Worm (Caenorhabditis elegans) whole organism, late embryonic: ENCODE results near the gene sdz-7.

Source experiments
- ama-1 ChIP-seq: fragments of 150-350 bp; optimal IDR thresholded peaks from 2 replicates; lab custom pipeline; 2014
- eyg-1 ChIP-seq: sonication (generic microtip); optimal IDR thresholded peaks from 2 replicates; lab custom pipeline; 2016; ENCODE audit warnings: missing genotype, missing genetic modification characterization, missing compliant biosample characterization
- nhr-232 ChIP-seq: sonication (generic microtip); optimal IDR thresholded peaks from 2 replicates; lab custom pipeline; 2016; ENCODE audit warnings: missing genetic modification characterization, missing compliant biosample characterization
- pax-1 ChIP-seq: fragments of 150-350 bp; optimal IDR thresholded peaks from 2 replicates; lab custom pipeline; 2014; ENCODE audit warnings: missing biosample characterization, missing genetic modification characterization
- sox-4 ChIP-seq: sonication (generic microtip); optimal IDR thresholded peaks from 2 replicates; lab custom pipeline; 2017; ENCODE audit warnings: mild to moderate bottlenecking, missing genetic modification characterization, inconsistent platforms, missing compliant biosample characterization

- TF ChIP-seq eyg-1 (tag; lab: Kevin White, UChicago) = no peak
- no peak for TF ChIP-seq ama-1 (lab: Kevin White, UChicago)
- TF ChIP-seq nhr-232 (tag; lab: Kevin White, UChicago) = no peak
- TF ChIP-seq pax-1 = no peak
- no peak for TF ChIP-seq sox-4 (tag; lab: Kevin White, UChicago)
These were observed 50.0 kb downstream of the sdz-7 start, which contains the start of gene F54D10.8 for ce11 chrII:3827801-3828200.
